Worm (Caenorhabditis elegans) whole organism, L4 larva: ENCODE results near the gene clec-169.

Source experiments
- D1046.2 ChIP-seq: fragments of 200-800 bp; sonication (Bioruptor generic); IDR thresholded peaks from 2 replicates; pipeline ENCODE4 v1.3.6; 2022; ENCODE audit warnings: missing genetic modification characterization, missing compliant biosample characterization
- T20F7.1 ChIP-seq: fragments of 200-800 bp; sonication (Bioruptor generic); optimal IDR thresholded peaks from 2 replicates; lab custom pipeline; 2018; ENCODE audit warnings: mild to moderate bottlenecking, missing genetic modification characterization, missing compliant biosample characterization
- Y48G9A.11 ChIP-seq: fragments of 200-800 bp; sonication (Bioruptor generic); IDR thresholded peaks from 2 replicates; pipeline ENCODE4 v1.3.6; 2022; ENCODE audit warnings: missing genetic modification reagents, missing genetic modification characterization, missing compliant biosample characterization
- Y5F2A.4 ChIP-seq: fragments of 200-800 bp; sonication (Bioruptor generic); optimal IDR thresholded peaks from 2 replicates; lab custom pipeline; 2018; ENCODE audit warnings: mild to moderate bottlenecking, missing genetic modification characterization, missing compliant biosample characterization
- ZK337.2 ChIP-seq: fragments of 200-800 bp; sonication (Bioruptor generic); IDR thresholded peaks from 2 replicates; pipeline ENCODE4 v1.3.6; 2022; ENCODE audit warnings: missing genetic modification reagents, missing genetic modification characterization, missing compliant biosample characterization
- ZK546.5 ChIP-seq, 2 experiments: sonication (generic microtip); optimal IDR thresholded peaks; 2 replicates each; lab custom pipeline; 2017; ENCODE audit warnings: missing biosample characterization in 2 of 2, missing genetic modification characterization in 2 of 2
- aha-1 ChIP-seq: fragments of 150-350 bp; peaks from one replicate; lab custom pipeline; 2014; ENCODE audit warnings: missing biosample characterization, missing genetic modification characterization
- arid-1 ChIP-seq: fragments of 200-800 bp; sonication (Bioruptor generic); conservative IDR thresholded peaks from 2 replicates; pipeline ENCODE4 v1.3.6; 2022; ENCODE audit warnings: missing genetic modification reagents, missing genetic modification characterization, missing compliant biosample characterization
- dpl-1 ChIP-seq: fragments of 150-350 bp; optimal IDR thresholded peaks from 2 replicates; lab custom pipeline; 2014; ENCODE audit warnings: missing biosample characterization, missing genetic modification reagents, missing genetic modification characterization
- dve-1 ChIP-seq: sonication (generic microtip); optimal IDR thresholded peaks from 2 replicates; lab custom pipeline; 2017; ENCODE audit warnings: antibody characterized with exemption, mild to moderate bottlenecking, missing genetic modification characterization, missing compliant biosample characterization; ENCODE audit not compliant: insufficient read depth
- hlh-11 ChIP-seq: fragments of 200-800 bp; sonication (Bioruptor generic); optimal IDR thresholded peaks from 2 replicates; lab custom pipeline; 2018; ENCODE audit warnings: mild to moderate bottlenecking, missing genetic modification characterization, missing compliant biosample characterization
- lin-38 ChIP-seq: fragments of 200-800 bp; sonication (Bioruptor generic); IDR thresholded peaks from 2 replicates; pipeline ENCODE4 v1.3.6; 2022; ENCODE audit warnings: missing genetic modification reagents, missing genetic modification characterization, missing compliant biosample characterization
- lsy-2 ChIP-seq, 2 experiments: fragments of 150-350 bp in 1 of 2; sonication (generic microtip) in 1 of 2; optimal IDR thresholded peaks; 2 replicates each; lab custom pipeline; 2014 to 2017; ENCODE audit warnings: missing biosample characterization in 2 of 2, missing genetic modification characterization in 2 of 2
- nhr-237 ChIP-seq: sonication (generic microtip); optimal IDR thresholded peaks from 2 replicates; lab custom pipeline; 2017; ENCODE audit warnings: missing biosample characterization, missing genetic modification characterization
- nhr-77 ChIP-seq: fragments of 150-350 bp; optimal IDR thresholded peaks from 2 replicates; lab custom pipeline; 2014; ENCODE audit warnings: missing biosample characterization, missing genetic modification characterization
- set-16 ChIP-seq: fragments of 200-800 bp; sonication (Bioruptor generic); IDR thresholded peaks from 2 replicates; pipeline ENCODE4 v1.3.6; 2022; ENCODE audit warnings: missing genetic modification reagents, missing genetic modification characterization, missing compliant biosample characterization
- spr-1 ChIP-seq: sonication (generic microtip); optimal IDR thresholded peaks from 2 replicates; lab custom pipeline; 2016; ENCODE audit warnings: mild to moderate bottlenecking, missing genetic modification characterization, missing compliant biosample characterization
- tra-1 ChIP-seq: fragments of 200-800 bp; sonication (Bioruptor generic); IDR thresholded peaks from 2 replicates; pipeline ENCODE4 v1.3.6; 2022; ENCODE audit warnings: missing genetic modification reagents, missing genetic modification characterization, missing compliant biosample characterization
- unc-39 ChIP-seq: sonication (generic microtip); optimal IDR thresholded peaks from 2 replicates; lab custom pipeline; 2017; ENCODE audit warnings: missing biosample characterization, missing genetic modification characterization

clec-169 gene

ce11 chrIV:1298984-1299383, 37.9 kb downstream of the clec-169 start:
- TF ChIP-seq lin-38 (GFP tag; lab: Robert Waterston, UW) (no peak), D1046.2 (GFP tag; lab: Robert Waterston, UW) (no peak), aha-1 (tag; lab: Kevin White, UChicago) (peak; percentile 93), set-16 (GFP tag; lab: Robert Waterston, UW) (peak; percentile 56; the same call in 1 of the 2 replicates), spr-1 (tag; lab: Kevin White, UChicago) (no peak), nhr-77 (tag; lab: Kevin White, UChicago) (no peak)

ce11 chrIV:1309600-1310207, 48.6 kb downstream of the clec-169 start, which contains the start of the genes ddx-46 and F53H1.4:
ddx-46 (minus strand) TSS chrIV:1309650.
F53H1.4 (plus strand) TSS chrIV:1310166.
- peak; percentile 17 for TF ChIP-seq hlh-11
- no peak for TF ChIP-seq tra-1 (GFP tag; lab: Robert Waterston, UW)
- no peak for TF ChIP-seq dve-1 (tag; lab: Kevin White, UChicago)
- TF ChIP-seq nhr-237 (tag; lab: Kevin White, UChicago): no peak
- peak; percentile 96 for TF ChIP-seq aha-1 (tag; lab: Kevin White, UChicago)
- TF ChIP-seq Y5F2A.4 (GFP tag; lab: Kevin White, UChicago): no peak
- peak in 1 of 2 experiments; percentile 47 for TF ChIP-seq lsy-2 (tag; optimal IDR thresholded peaks at IDR 0.05; lab: Kevin White, UChicago)
- TF ChIP-seq T20F7.1 (GFP tag; lab: Kevin White, UChicago): peak; percentile 98
- peak; percentile 99 for TF ChIP-seq Y48G9A.11 (GFP tag; lab: Robert Waterston, UW)
- no peak for TF ChIP-seq nhr-77 (tag; lab: Kevin White, UChicago)
- no peak for TF ChIP-seq unc-39
- no peak for TF ChIP-seq ZK546.5 (tag; optimal IDR thresholded peaks at IDR 0.05; lab: Kevin White, UChicago)
- TF ChIP-seq dpl-1 (GFP tag; lab: Kevin White, UChicago): peak; percentile 87
- peak; percentile 76 for TF ChIP-seq lin-38 (GFP tag; lab: Robert Waterston, UW)
- no peak for TF ChIP-seq arid-1 (GFP tag; lab: Robert Waterston, UW)

- peak; percentile 88 for TF ChIP-seq lin-38 (GFP tag; lab: Robert Waterston, UW)
- no peak for TF ChIP-seq ZK337.2
- TF ChIP-seq, all 104 proteins: peak for 1
These were observed 49.2 kb downstream of the clec-169 start for ce11 chrIV:1310337-1310736.
